Fruit fly (Drosophila melanogaster): ENCODE measurements around the gene spdi.

spdi gene

DNA sequence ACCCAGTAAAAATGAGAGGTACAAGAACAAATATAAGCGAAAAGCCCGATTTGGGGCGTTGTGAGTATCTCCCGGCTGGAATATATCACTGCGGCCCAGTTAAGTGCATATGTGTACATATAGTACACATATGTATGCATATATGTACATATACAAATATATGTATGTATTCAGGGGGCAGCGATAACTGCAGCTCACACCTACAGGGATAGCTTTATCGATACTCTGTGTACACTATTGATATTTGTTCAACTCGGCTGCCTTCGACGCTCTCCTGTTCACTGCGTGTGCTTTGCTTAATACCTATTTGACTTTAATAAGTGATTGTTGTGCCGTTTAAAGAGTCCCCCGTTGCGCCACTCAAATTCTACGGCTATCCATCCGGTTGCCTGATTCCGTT, 38.2 kb downstream of the spdi start, which contains the start of gene vnd (continued):
- peak; percentile 12 for TF ChIP-seq org-1 (GFP tag; optimal IDR thresholded peaks at IDR 0.05)
- TF ChIP-seq CG2202 (tag; optimal IDR thresholded peaks at IDR 0.05), result peak; percentile 65
- peak; percentile 17 for TF ChIP-seq CG8089 (GFP tag; optimal IDR thresholded peaks at IDR 0.05)
- TF ChIP-seq ATbp (GFP tag; optimal IDR thresholded peaks at IDR 0.05), result peak; percentile 33
- TF ChIP-seq CG1792 (GFP tag; optimal IDR thresholded peaks at IDR 0.05), result no peak
- no peak for TF ChIP-seq CG7786 (GFP tag; optimal IDR thresholded peaks at IDR 0.05)
- TF ChIP-seq CG1529 (GFP tag; optimal IDR thresholded peaks at IDR 0.05), result peak; percentile 18
- peak; percentile 41 for TF ChIP-seq Kr (GFP tag; optimal IDR thresholded peaks at IDR 0.05)
- TF ChIP-seq CG9727 (GFP tag; optimal IDR thresholded peaks at IDR 0.05), result peak; percentile 40
- no peak for TF ChIP-seq CG18619 (GFP tag; optimal IDR thresholded peaks at IDR 0.05)
- peak; percentile 16; the same call in 1 of the 2 replicates for TF ChIP-seq chm (GFP tag; IDR thresholded peaks at IDR 0.05)
- no peak for TF ChIP-seq CG1024 (GFP tag; IDR thresholded peaks at IDR 0.05)
- peak; percentile 40 for TF ChIP-seq ac (GFP tag; optimal IDR thresholded peaks at IDR 0.05)
- no peak for TF ChIP-seq Camta (GFP tag; optimal IDR thresholded peaks at IDR 0.05)
- TF ChIP-seq CG6813 (GFP tag; optimal IDR thresholded peaks at IDR 0.05), result peak; percentile 29
- TF ChIP-seq CG1603 (tag; optimal IDR thresholded peaks at IDR 0.05), result peak; percentile 42
- TF ChIP-seq unc-4 (GFP tag; IDR thresholded peaks at IDR 0.05; ENCODE audit: partially characterized antibody), result no peak
- TF ChIP-seq ci (GFP tag; IDR thresholded peaks at IDR 0.05), result 0 out of 3 replicates have a peak, but pooled peaks have one; percentile 39
- peak; percentile 15 for TF ChIP-seq NC2β (GFP tag; optimal IDR thresholded peaks at IDR 0.05)
- peak; percentile 10 for TF ChIP-seq salm (tag; optimal IDR thresholded peaks at IDR 0.05)
- peak; percentile 38 for TF ChIP-seq cg (GFP tag; optimal IDR thresholded peaks at IDR 0.05)
- peak; percentile 23 for TF ChIP-seq wek (GFP tag; optimal IDR thresholded peaks at IDR 0.05)
- TF ChIP-seq gsb-n (tag; optimal IDR thresholded peaks at IDR 0.05), result peak; percentile 26
- TF ChIP-seq CG3407 (GFP tag; optimal IDR thresholded peaks at IDR 0.05), result peak; percentile 52
- peak; percentile 1 for TF ChIP-seq fd102C (GFP tag; optimal IDR thresholded peaks at IDR 0.05)
- 0 out of 2 replicates have a peak, but pooled peaks have one; percentile 23 for TF ChIP-seq CG17328 (GFP tag; IDR thresholded peaks at IDR 0.05)
- TF ChIP-seq CG12769 (tag; optimal IDR thresholded peaks at IDR 0.05), result no peak
- TF ChIP-seq dysf (GFP tag; IDR thresholded peaks at IDR 0.05), result no peak
- no peak for TF ChIP-seq row (GFP tag; IDR thresholded peaks at IDR 0.05)
- peak; percentile 62 for TF ChIP-seq CG15696 (tag; optimal IDR thresholded peaks at IDR 0.05)
- peak; percentile 4 for TF ChIP-seq CG4820 (GFP tag; optimal IDR thresholded peaks at IDR 0.05)
- TF ChIP-seq Ssrp (tag; optimal IDR thresholded peaks at IDR 0.05), result no peak
- no peak for TF ChIP-seq HLH54F (GFP tag; optimal IDR thresholded peaks at IDR 0.05)
- no peak for TF ChIP-seq CG8290 (GFP tag; optimal IDR thresholded peaks at IDR 0.05)
- peak in 1 of 2 experiments; percentile 47 for TF ChIP-seq CG8290 (tag; optimal IDR thresholded peaks at IDR 0.05)
- no peak for TF ChIP-seq Dip2 (GFP tag; IDR thresholded peaks at IDR 0.05)
- TF ChIP-seq croc (GFP tag; conservative IDR thresholded peaks at IDR 0.05), result no peak
- TF ChIP-seq CG5245 (GFP tag; optimal IDR thresholded peaks at IDR 0.05), result peak; percentile 3
- TF ChIP-seq zfh1 (GFP tag; IDR thresholded peaks at IDR 0.05), result peak; percentile 39; the same call in 1 of the 3 replicates
- TF ChIP-seq Xrp1 (GFP tag; IDR thresholded peaks at IDR 0.05), result peak; percentile 42; the same call in 1 of the 2 replicates
- no peak for TF ChIP-seq Hr78 (GFP tag; optimal IDR thresholded peaks at IDR 0.05)
- TF ChIP-seq CoRest (tag; optimal IDR thresholded peaks at IDR 0.05), result no peak
- TF ChIP-seq Doc3 (GFP tag; IDR thresholded peaks at IDR 0.05; ENCODE audit: partially characterized antibody), result no peak
- TF ChIP-seq sens (GFP tag), result peak; percentile 85
- TF ChIP-seq pb (GFP tag; optimal IDR thresholded peaks at IDR 0.05), result no peak
- peak in 1 of 3 experiments; percentile 29 for TF ChIP-seq lola (GFP tag; optimal IDR thresholded peaks at IDR 0.05)
- no peak for TF ChIP-seq tll (GFP tag; optimal IDR thresholded peaks at IDR 0.05)
- no peak for TF ChIP-seq CG6689 (GFP tag; IDR thresholded peaks at IDR 0.05)
- TF ChIP-seq CHES-1-like (GFP tag; optimal IDR thresholded peaks at IDR 0.05), result no peak
- no peak for TF ChIP-seq CG31365 (tag; optimal IDR thresholded peaks at IDR 0.05)
- peak; percentile 9 for TF ChIP-seq grn (GFP tag; optimal IDR thresholded peaks at IDR 0.05)
